Worm (Caenorhabditis elegans): ENCODE results near the gene nth-1.

- TF ChIP-seq isw-1 (GFP tag; IDR thresholded peaks at IDR 0.05) (no peak), lin-13 (GFP tag; optimal IDR thresholded peaks at IDR 0.05) (no peak)
Measured at ce11 chrIII:4242225-4242862, 51.7 kb downstream of the nth-1 start, which contains the start of gene F43C1.7.

Data from whole organism, L1 larva.